Worm (Caenorhabditis elegans) whole organism, young adult: Measurements from ENCODE around the gene C51E3.6.
A peak's percentile ranks its signal among the peaks of the same experiment; 100 is the strongest.

Source experiments
- B0261.1 ChIP-seq: sonication (generic microtip); optimal IDR thresholded peaks from 2 replicates; lab custom pipeline; 2016; ENCODE audit warnings: mild to moderate bottlenecking, missing genetic modification characterization, moderate library complexity, missing compliant biosample characterization
- F57C9.4 ChIP-seq: sonication (generic microtip); optimal IDR thresholded peaks from 2 replicates; lab custom pipeline; 2017; ENCODE audit warnings: mild to moderate bottlenecking, missing genetic modification characterization, missing compliant biosample characterization
- Y53G8AR.9 ChIP-seq: fragments of 200-800 bp; sonication (Bioruptor generic); conservative IDR thresholded peaks from 2 replicates; pipeline ENCODE4 v1.3.6; 2022; ENCODE audit warnings: missing genetic modification reagents, missing genetic modification characterization, missing compliant biosample characterization
- ZK185.1 ChIP-seq: sonication (generic microtip); optimal IDR thresholded peaks from 2 replicates; lab custom pipeline; 2016; ENCODE audit warnings: mild to moderate bottlenecking, missing genetic modification characterization, missing compliant biosample characterization; ENCODE audit not compliant: poor library complexity, severe bottlenecking
- akir-1 ChIP-seq: fragments of 200-800 bp; sonication (Bioruptor generic); optimal IDR thresholded peaks from 2 replicates; lab custom pipeline; 2018; ENCODE audit warnings: mild to moderate bottlenecking, missing genetic modification characterization, moderate library complexity, missing compliant biosample characterization
- aptf-2 ChIP-seq: fragments of 200-800 bp; sonication (Bioruptor generic); conservative IDR thresholded peaks from 2 replicates; pipeline ENCODE4 v1.3.6; 2022; ENCODE audit warnings: missing genetic modification reagents, missing genetic modification characterization, missing compliant biosample characterization
- aptf-3 ChIP-seq: fragments of 200-800 bp; sonication (Bioruptor generic); IDR thresholded peaks from 2 replicates; pipeline ENCODE4 v1.3.6; 2022; ENCODE audit warnings: missing genetic modification characterization, missing compliant biosample characterization
- bed-1 ChIP-seq: fragments of 200-800 bp; sonication (Bioruptor generic); IDR thresholded peaks from 2 replicates; pipeline ENCODE4 v1.3.6; 2022; ENCODE audit warnings: missing genetic modification reagents, missing genetic modification characterization, missing compliant biosample characterization
- cebp-1 ChIP-seq, 2 experiments: fragments of 200-800 bp in 1 of 2; sonication (Bioruptor generic) in 1 of 2; sonication (generic microtip) in 1 of 2; IDR thresholded peaks in 1 of 2; optimal IDR thresholded peaks in 1 of 2; 2 replicates each; pipeline versions ENCODE4 v1.3.6 to Lab custom; 2017 to 2022; ENCODE audit warnings: missing compliant biosample characterization in 2 of 2, missing genetic modification characterization in 2 of 2, mild to moderate bottlenecking in 1 of 2, missing genetic modification reagents in 1 of 2, moderate library complexity in 1 of 2
- ceh-27 ChIP-seq: fragments of 200-800 bp; sonication (Bioruptor generic); optimal IDR thresholded peaks from 2 replicates; lab custom pipeline; 2018; ENCODE audit warnings: mild to moderate bottlenecking, missing genetic modification characterization, moderate library complexity, missing compliant biosample characterization
- ceh-40 ChIP-seq: fragments of 200-800 bp; sonication (Bioruptor generic); IDR thresholded peaks from 2 replicates; pipeline ENCODE4 v1.3.6; 2022; ENCODE audit warnings: missing genetic modification characterization, missing compliant biosample characterization
- ceh-91 ChIP-seq: fragments of 200-800 bp; sonication (Bioruptor generic); IDR thresholded peaks from 2 replicates; pipeline ENCODE4 v1.3.6; 2022; ENCODE audit warnings: missing genetic modification reagents, missing genetic modification characterization, missing compliant biosample characterization
- chd-7 ChIP-seq: sonication (generic microtip); optimal IDR thresholded peaks from 2 replicates; lab custom pipeline; 2016; ENCODE audit warnings: mild to moderate bottlenecking, missing genetic modification characterization, moderate library complexity, missing compliant biosample characterization
- die-1 ChIP-seq: sonication (generic microtip); optimal IDR thresholded peaks from 2 replicates; lab custom pipeline; 2016; ENCODE audit warnings: missing genotype, mild to moderate bottlenecking, missing genetic modification characterization, missing compliant biosample characterization
- dpl-1 ChIP-seq: fragments of 150-350 bp; optimal IDR thresholded peaks from 2 replicates; lab custom pipeline; 2014; ENCODE audit warnings: missing biosample characterization, missing genetic modification reagents, missing genetic modification characterization
- egrh-3 ChIP-seq: fragments of 200-800 bp; sonication (Bioruptor generic); IDR thresholded peaks from 2 replicates; pipeline ENCODE4 v1.3.6; 2022; ENCODE audit warnings: missing genetic modification reagents, missing genetic modification characterization, missing compliant biosample characterization
- ekl-4 ChIP-seq: fragments of 200-800 bp; sonication (Bioruptor generic); IDR thresholded peaks from 2 replicates; pipeline ENCODE4 v1.3.6; 2022; ENCODE audit warnings: missing genetic modification reagents, missing genetic modification characterization, missing compliant biosample characterization
- gei-17 ChIP-seq: fragments of 200-800 bp; sonication (Bioruptor generic); optimal IDR thresholded peaks from 2 replicates; lab custom pipeline; 2018; ENCODE audit warnings: mild to moderate bottlenecking, missing genetic modification characterization, missing compliant biosample characterization
- hrde-1 ChIP-seq: sonication (generic microtip); optimal IDR thresholded peaks from 2 replicates; lab custom pipeline; 2016; ENCODE audit warnings: missing genetic modification characterization, mild to moderate bottlenecking, missing compliant biosample characterization, moderate library complexity, missing genotype, missing genetic modification reagents, borderline replicate concordance
- lag-1 ChIP-seq: fragments of 200-800 bp; sonication (Bioruptor generic); IDR thresholded peaks from 2 replicates; pipeline ENCODE4 v1.3.6; 2022; ENCODE audit warnings: missing genetic modification reagents, missing genetic modification characterization, missing compliant biosample characterization
- let-607 ChIP-seq, 2 experiments: fragments of 200-800 bp in 1 of 2; sonication (Bioruptor generic) in 1 of 2; sonication (generic microtip) in 1 of 2; optimal IDR thresholded peaks; 2 replicates each; lab custom pipeline; 2016 to 2018; ENCODE audit warnings: mild to moderate bottlenecking in 2 of 2, missing compliant biosample characterization in 2 of 2, missing genetic modification characterization in 2 of 2, moderate library complexity in 2 of 2, missing genotype in 1 of 2
- madf-6 ChIP-seq: fragments of 200-800 bp; sonication (Bioruptor generic); IDR thresholded peaks from 2 replicates; pipeline ENCODE4 v1.3.6; 2022; ENCODE audit warnings: missing genetic modification reagents, missing genetic modification characterization, missing compliant biosample characterization
- madf-8 ChIP-seq: fragments of 200-800 bp; sonication (Bioruptor generic); conservative IDR thresholded peaks from 2 replicates; pipeline ENCODE4 v1.3.6; 2022; ENCODE audit warnings: missing genetic modification reagents, missing genetic modification characterization, missing compliant biosample characterization
- mcd-1 ChIP-seq: fragments of 200-800 bp; sonication (Bioruptor generic); IDR thresholded peaks from 2 replicates; pipeline ENCODE4 v1.3.6; 2022; ENCODE audit warnings: missing genetic modification reagents, missing genetic modification characterization, missing compliant biosample characterization
- nhr-120 ChIP-seq: fragments of 200-800 bp; sonication (Bioruptor generic); IDR thresholded peaks from 2 replicates; pipeline ENCODE4 v1.3.6; 2022; ENCODE audit warnings: missing genetic modification characterization, missing compliant biosample characterization
- nhr-27 ChIP-seq: fragments of 200-800 bp; sonication (Bioruptor generic); optimal IDR thresholded peaks from 2 replicates; lab custom pipeline; 2018; ENCODE audit warnings: mild to moderate bottlenecking, missing genetic modification characterization, moderate library complexity, missing compliant biosample characterization
- nhr-80 ChIP-seq: sonication (generic microtip); optimal IDR thresholded peaks from 2 replicates; lab custom pipeline; 2016; ENCODE audit warnings: missing genetic modification characterization, missing compliant biosample characterization
- rcor-1 ChIP-seq: fragments of 200-800 bp; sonication (Bioruptor generic); IDR thresholded peaks from 2 replicates; pipeline ENCODE4 v1.3.6; 2022; ENCODE audit warnings: missing genetic modification reagents, missing genetic modification characterization, missing compliant biosample characterization
- repo-1 ChIP-seq: sonication (generic microtip); optimal IDR thresholded peaks from 2 replicates; lab custom pipeline; 2017; ENCODE audit warnings: mild to moderate bottlenecking, missing genetic modification characterization, missing compliant biosample characterization
- sea-2 ChIP-seq: fragments of 200-800 bp; sonication (Bioruptor generic); IDR thresholded peaks from 2 replicates; pipeline ENCODE4 v1.3.6; 2022; ENCODE audit warnings: missing genetic modification characterization, missing compliant biosample characterization
- snpc-1.3 ChIP-seq: sonication (generic microtip); optimal IDR thresholded peaks from 2 replicates; lab custom pipeline; 2017; ENCODE audit warnings: missing genetic modification characterization, mild to moderate bottlenecking, missing compliant biosample characterization, antibody characterized with exemption, moderate library complexity, missing genotype, missing genetic modification reagents; ENCODE audit not compliant: insufficient read depth
- tlf-1 ChIP-seq: fragments of 200-800 bp; sonication (Bioruptor generic); optimal IDR thresholded peaks from 2 replicates; lab custom pipeline; 2018; ENCODE audit warnings: mild to moderate bottlenecking, missing genetic modification characterization, missing compliant biosample characterization
- xnd-1 ChIP-seq: sonication (generic microtip); optimal IDR thresholded peaks from 2 replicates; lab custom pipeline; 2016; ENCODE audit warnings: missing genotype, missing genetic modification reagents, missing genetic modification characterization, missing compliant biosample characterization

C51E3.6 gene

DNA sequence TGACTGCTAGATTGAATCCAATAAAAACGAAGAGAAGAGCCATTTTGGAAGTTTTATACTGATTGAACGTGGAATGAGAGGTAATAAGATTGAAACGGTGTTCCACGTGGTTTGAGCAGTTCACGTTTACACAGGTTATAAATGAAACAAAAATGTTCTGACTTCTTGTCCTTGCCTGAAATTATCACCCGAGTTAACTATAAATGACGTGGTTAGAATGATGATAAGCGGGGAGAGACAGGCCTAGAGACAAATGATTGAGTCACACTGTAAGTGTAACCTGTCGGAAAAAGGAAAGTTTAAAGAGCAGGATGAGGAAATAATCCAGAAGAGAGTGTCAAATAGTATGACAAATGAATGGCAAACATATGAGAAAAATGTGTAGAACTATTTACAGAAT lies 5.3 kb downstream of the C51E3.6 start, which contains the start of gene C51E3.10 (continued):
- TF ChIP-seq tlf-1 (GFP tag; lab: Kevin White, UChicago) (no peak), lag-1 (no peak), ZK185.1 (tag; lab: Kevin White, UChicago) (no peak), repo-1 (tag; lab: Kevin White, UChicago) (no peak), ceh-91 (GFP tag; lab: Robert Waterston, UW) (no peak), snpc-1.3 (tag; lab: Kevin White, UChicago) (no peak), bed-1 (no peak), let-607 (tag; optimal IDR thresholded peaks at IDR 0.05; lab: Kevin White, UChicago) (peak; percentile 71 to 80), nhr-80 (tag; lab: Kevin White, UChicago) (peak; percentile 92), ceh-27 (GFP tag; lab: Kevin White, UChicago) (no peak), madf-6 (GFP tag; lab: Robert Waterston, UW) (no peak)

DNA sequence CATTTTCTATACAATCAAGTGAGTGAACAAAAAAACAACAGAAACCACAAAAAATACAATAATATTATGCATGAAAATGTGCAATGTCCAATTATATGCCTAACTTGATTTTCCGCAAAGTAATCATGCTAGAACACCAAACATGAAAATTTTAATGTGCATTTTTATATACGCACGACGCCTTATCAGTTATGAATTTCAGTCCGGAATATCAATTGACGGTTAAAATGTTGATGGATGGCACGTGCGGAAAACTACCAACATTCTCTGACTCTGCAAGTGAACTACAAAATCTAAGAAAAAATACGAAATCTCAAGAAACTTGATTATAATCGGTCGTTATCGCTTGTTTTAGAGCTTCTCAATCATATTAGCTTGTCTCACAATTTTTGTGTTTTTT lies 6.3 kb downstream of the C51E3.6 start:
- TF ChIP-seq B0261.1 (no peak), die-1 (tag; lab: Kevin White, UChicago) (no peak), nhr-80 (tag; lab: Kevin White, UChicago) (peak; percentile 56), hrde-1 (tag; lab: Kevin White, UChicago) (no peak), madf-8 (GFP tag; lab: Robert Waterston, UW) (no peak), ceh-40 (GFP tag; lab: Robert Waterston, UW) (no peak)

DNA sequence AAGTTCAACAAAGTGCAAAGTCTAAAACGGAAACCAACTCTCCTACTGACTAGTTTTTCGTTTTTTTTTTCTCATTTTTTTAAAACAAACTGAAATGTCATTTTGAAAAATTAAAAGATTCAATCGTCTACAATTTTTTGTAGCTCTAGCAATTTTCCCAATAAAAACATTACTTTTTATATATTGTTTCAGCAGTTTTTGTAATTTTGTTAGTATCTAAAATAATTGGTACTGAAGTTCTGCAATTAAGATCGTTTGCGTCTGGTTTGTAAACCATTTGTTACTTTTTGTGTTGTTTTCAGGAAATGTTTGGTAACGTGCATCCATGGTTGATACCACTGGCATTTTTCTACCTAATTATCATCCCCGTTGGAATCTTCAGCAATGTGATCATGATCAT lies 7.7 kb downstream of the C51E3.6 start, which contains the start of gene srsx-30:
Gene srsx-30 (plus strand): TSS at position 301 of the 400 bp plus-strand sequence.
- TF ChIP-seq dpl-1 (GFP tag; lab: Kevin White, UChicago): no peak

DNA sequence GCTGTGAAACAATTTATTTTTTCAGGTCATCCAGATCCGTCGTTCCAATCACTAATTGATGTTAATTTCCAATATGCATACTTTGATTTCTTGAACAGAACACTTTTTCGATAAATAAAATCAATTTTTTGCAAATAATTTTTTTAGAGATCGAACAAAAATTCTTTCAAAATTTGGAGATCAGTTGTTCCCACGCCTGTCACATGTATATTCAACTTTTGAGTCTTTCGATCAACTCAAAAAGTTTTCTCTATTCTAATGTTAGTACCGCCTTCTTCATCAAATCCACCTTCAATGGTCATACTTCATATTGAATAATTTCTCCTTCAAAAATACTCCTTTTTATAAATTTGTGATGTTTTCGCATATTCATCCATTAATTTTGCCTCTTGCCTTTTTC lies 11.6 kb downstream of the C51E3.6 start, which contains the start of gene srsx-29:
Gene srsx-29 (plus strand): TSS at position 301 of the 400 bp plus-strand sequence.
- no peak for TF ChIP-seq chd-7
- TF ChIP-seq cebp-1 (GFP tag; IDR thresholded peaks at IDR 0.05; lab: Robert Waterston, UW): no peak
- no peak for TF ChIP-seq cebp-1 (tag; optimal IDR thresholded peaks at IDR 0.05; lab: Kevin White, UChicago)
- no peak for TF ChIP-seq aptf-2 (GFP tag; lab: Robert Waterston, UW)
- no peak for TF ChIP-seq ceh-91 (GFP tag; lab: Robert Waterston, UW)
- TF ChIP-seq nhr-27 (tag; lab: Kevin White, UChicago): no peak
- no peak for TF ChIP-seq xnd-1 (tag; lab: Kevin White, UChicago)
- no peak for TF ChIP-seq ceh-40 (GFP tag; lab: Robert Waterston, UW)
- TF ChIP-seq madf-8 (GFP tag; lab: Robert Waterston, UW): no peak
- no peak for TF ChIP-seq Y53G8AR.9 (GFP tag; lab: Robert Waterston, UW)
- no peak for TF ChIP-seq gei-17 (GFP tag; lab: Kevin White, UChicago)
- TF ChIP-seq egrh-3: no peak
- TF ChIP-seq mcd-1 (GFP tag; lab: Robert Waterston, UW): no peak
- no peak for TF ChIP-seq akir-1 (GFP tag; lab: Kevin White, UChicago)
- TF ChIP-seq rcor-1 (GFP tag; lab: Robert Waterston, UW): no peak
- no peak for TF ChIP-seq nhr-120 (GFP tag; lab: Robert Waterston, UW)
- no peak for TF ChIP-seq F57C9.4
- TF ChIP-seq ekl-4 (GFP tag; lab: Robert Waterston, UW): no peak
- no peak for TF ChIP-seq aptf-3 (GFP tag; lab: Robert Waterston, UW)
- TF ChIP-seq sea-2 (GFP tag; lab: Robert Waterston, UW): no peak
